Worm (Caenorhabditis elegans): ENCODE results near the gene ZK697.1.

The ZK697.1 gene

ce11 chrV:1713761-1714160 lies 38.8 kb upstream of the ZK697.1 start:
- TF ChIP-seq grh-1 (GFP tag; IDR thresholded peaks at IDR 0.05) (0 out of 2 replicates have a peak, but pooled peaks have one; percentile 18), ets-5 (GFP tag; IDR thresholded peaks at IDR 0.05) (0 out of 2 replicates have a peak, but pooled peaks have one; percentile 17), mab-9 (GFP tag; IDR thresholded peaks at IDR 0.05) (peak; percentile 58; the same call in 1 of the 2 replicates), unc-98 (GFP tag; IDR thresholded peaks at IDR 0.05) (peak; percentile 44; the same call in 1 of the 2 replicates), ceh-88 (GFP tag; IDR thresholded peaks at IDR 0.05) (peak; percentile 20; the same call in 1 of the 2 replicates)

ce11 chrV:1716892-1717291 lies 35.7 kb upstream of the ZK697.1 start, which contains the start of gene srw-103:
Gene srw-103, plus strand, starts transcription at chrV:1717192.
- TF ChIP-seq fkh-8 (tag; optimal IDR thresholded peaks at IDR 0.05) (peak; percentile 7), C34B4.2 (tag; optimal IDR thresholded peaks at IDR 0.05) (no peak)

DNA sequence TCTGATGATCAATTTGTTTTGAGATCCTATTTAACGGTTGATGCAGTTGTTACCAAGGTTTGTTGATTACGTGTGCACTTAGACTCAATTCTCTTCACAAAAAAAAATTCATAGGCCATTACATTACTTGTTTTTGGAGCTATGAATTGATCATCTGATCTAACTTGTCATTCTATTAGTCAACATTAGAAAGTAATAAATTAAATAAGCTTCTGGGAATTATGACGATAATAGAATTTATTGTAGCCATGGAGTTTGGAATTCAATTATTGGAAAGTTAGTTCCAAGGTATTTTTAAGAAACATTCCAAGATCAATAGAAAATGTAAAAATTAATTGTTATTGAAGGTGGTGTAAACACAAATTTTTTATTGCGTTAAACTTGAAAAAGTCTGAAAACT lies 34.4 kb upstream of the ZK697.1 start:
- TF ChIP-seq unc-30 (tag; optimal IDR thresholded peaks at IDR 0.05) (no peak), ama-1 (optimal IDR thresholded peaks at IDR 0.05) (no peak), nhr-11 (tag; optimal IDR thresholded peaks at IDR 0.05) (peak; percentile 13), pqm-1 (tag; optimal IDR thresholded peaks at IDR 0.05) (no peak), unc-62 (GFP tag; optimal IDR thresholded peaks at IDR 0.05) (no peak), ceh-8 (GFP tag; optimal IDR thresholded peaks at IDR 0.05) (peak; percentile 68), fkh-8 (tag; optimal IDR thresholded peaks at IDR 0.05) (peak; percentile 60), irx-1 (tag; optimal IDR thresholded peaks at IDR 0.05) (no peak), nhr-71 (tag; optimal IDR thresholded peaks at IDR 0.05) (peak; percentile 52)

DNA sequence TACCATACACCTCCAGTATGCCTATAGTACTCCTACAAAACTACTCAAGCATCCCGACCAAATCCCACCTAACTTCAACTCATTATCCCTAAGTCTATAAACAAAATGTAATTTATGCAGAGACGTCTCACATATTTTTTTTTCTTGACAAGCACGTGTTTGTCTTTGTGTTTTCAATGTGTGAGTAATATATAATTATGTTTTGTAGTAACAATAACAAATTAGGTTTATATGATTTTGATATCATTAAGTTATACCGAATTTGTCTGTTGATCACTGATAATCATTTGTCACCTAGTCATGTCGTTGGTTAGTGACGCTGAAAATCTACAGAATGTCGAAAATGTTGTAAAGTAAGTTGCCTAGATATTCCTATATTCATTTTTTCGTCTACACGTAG lies 32.7 kb upstream of the ZK697.1 start, which contains the start of gene srw-102:
TSS of gene srw-102 (plus strand) at position 301 of the 400 bp plus-strand sequence.
- TF ChIP-seq unc-86 (tag; optimal IDR thresholded peaks at IDR 0.05) (no peak), sptf-1 (tag; optimal IDR thresholded peaks at IDR 0.05) (no peak), egl-27 (tag; optimal IDR thresholded peaks at IDR 0.05) (no peak), ceh-88 (GFP tag; IDR thresholded peaks at IDR 0.05) (no peak), nhr-47 (tag; optimal IDR thresholded peaks at IDR 0.05) (peak; percentile 21), tlp-1 (tag; optimal IDR thresholded peaks at IDR 0.05) (no peak), mef-2 (tag; optimal IDR thresholded peaks at IDR 0.05) (no peak), sup-37 (GFP tag; optimal IDR thresholded peaks at IDR 0.05) (no peak), C16A3.4 (tag; optimal IDR thresholded peaks at IDR 0.05) (no peak), ztf-4 (tag; optimal IDR thresholded peaks at IDR 0.05) (no peak), lin-35 (GFP tag; optimal IDR thresholded peaks at IDR 0.05) (no peak), pag-3 (tag; optimal IDR thresholded peaks at IDR 0.05; ENCODE audit: borderline replicate concordance, insufficient read depth) (no peak), skn-1 (tag; optimal IDR thresholded peaks at IDR 0.05) (no peak), ceh-8 (GFP tag; optimal IDR thresholded peaks at IDR 0.05) (peak; percentile 81), alr-1 (tag; optimal IDR thresholded peaks at IDR 0.05; ENCODE audit: borderline replicate concordance) (no peak), pax-3 (tag; optimal IDR thresholded peaks at IDR 0.05) (no peak)

DNA sequence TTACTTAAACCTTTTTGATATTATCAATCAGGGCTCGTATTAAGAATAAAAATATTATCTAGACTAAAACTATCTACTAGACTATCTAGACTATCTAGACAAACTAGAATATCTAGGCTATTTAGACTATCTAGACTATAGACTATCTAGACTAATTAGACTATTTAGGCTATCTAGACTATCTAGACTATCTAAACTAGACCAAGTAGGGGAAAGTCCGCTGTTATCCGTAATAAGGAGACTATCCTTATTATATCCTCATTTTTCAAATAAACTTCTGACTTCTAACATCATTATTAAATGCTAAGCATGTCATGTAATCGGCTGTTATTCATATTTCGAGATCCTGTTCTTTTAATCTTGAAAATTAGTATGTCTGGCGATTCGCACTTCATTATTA lies 30.6 kb upstream of the ZK697.1 start, which contains the start of gene srw-101:
TSS of gene srw-101 (plus strand) at position 301 of the 400 bp plus-strand sequence.
- TF ChIP-seq nhr-90 (tag; optimal IDR thresholded peaks at IDR 0.05; ENCODE audit: poor library complexity) (no peak), pax-3 (tag; optimal IDR thresholded peaks at IDR 0.05) (no peak), mep-1 (tag; optimal IDR thresholded peaks at IDR 0.05) (no peak), nhr-84 (tag; optimal IDR thresholded peaks at IDR 0.05) (no peak), egl-13 (tag; optimal IDR thresholded peaks at IDR 0.05) (no peak), lin-35 (GFP tag; optimal IDR thresholded peaks at IDR 0.05) (no peak), lsy-2 (tag; optimal IDR thresholded peaks at IDR 0.05) (no peak), unc-98 (GFP tag; IDR thresholded peaks at IDR 0.05) (no peak), lir-3 (tag; optimal IDR thresholded peaks at IDR 0.05; ENCODE audit: poor library complexity) (no peak), pqm-1 (tag; optimal IDR thresholded peaks at IDR 0.05) (no peak), unc-62 (GFP tag; optimal IDR thresholded peaks at IDR 0.05) (no peak), nhr-11 (tag; optimal IDR thresholded peaks at IDR 0.05) (no peak), ceh-82 (tag; optimal IDR thresholded peaks at IDR 0.05) (no peak), nhr-77 (tag; optimal IDR thresholded peaks at IDR 0.05) (no peak), hlh-4 (tag; optimal IDR thresholded peaks at IDR 0.05) (no peak)

Measured in whole organism, L1 larva.